Worm (Caenorhabditis elegans): ENCODE data around the gene R10E11.5.

R10E11.5 gene

ce11 chrIII:9752852-9753251 lies 36.6 kb downstream of the R10E11.5 start, which contains the start of gene ech-6:
TSS of gene ech-6 (minus strand) at chrIII:9752883.
- no peak for TF ChIP-seq B0310.2 (tag; optimal IDR thresholded peaks at IDR 0.05)

ce11 chrIII:9751074-9751473 lies 38.4 kb downstream of the R10E11.5 start, which contains the start of gene T05G5.5:
TSS of gene T05G5.5 (minus strand) at chrIII:9751432.
- TF ChIP-seq tra-4 (tag; optimal IDR thresholded peaks at IDR 0.05) (no peak), pes-1 (GFP tag; IDR thresholded peaks at IDR 0.05) (no peak), aly-1 (tag; optimal IDR thresholded peaks at IDR 0.05) (no peak), hmbx-1 (tag; optimal IDR thresholded peaks at IDR 0.05) (no peak), ets-7 (tag; optimal IDR thresholded peaks at IDR 0.05) (no peak), ceh-36 (tag; optimal IDR thresholded peaks at IDR 0.05) (no peak), sea-1 (GFP tag; conservative IDR thresholded peaks at IDR 0.05) (no peak), B0310.2 (tag; optimal IDR thresholded peaks at IDR 0.05) (no peak), flt-1 (GFP tag; IDR thresholded peaks at IDR 0.05) (no peak), ama-1 (optimal IDR thresholded peaks at IDR 0.05) (no peak), ceh-13 (GFP tag; optimal IDR thresholded peaks at IDR 0.05) (no peak), F13C5.2 (tag; optimal IDR thresholded peaks at IDR 0.05) (no peak), hmg-4 (GFP tag; optimal IDR thresholded peaks at IDR 0.05) (no peak), hnd-1 (tag; optimal IDR thresholded peaks at IDR 0.05) (no peak), tbx-37 (GFP tag; conservative IDR thresholded peaks at IDR 0.05) (no peak), scrt-1 (GFP tag; IDR thresholded peaks at IDR 0.05) (no peak), tbx-11 (GFP tag; IDR thresholded peaks at IDR 0.05) (no peak)

ce11 chrIII:9748694-9749093 lies 40.8 kb downstream of the R10E11.5 start, which contains the start of gene T05G5.4:
TSS of gene T05G5.4 (plus strand) at chrIII:9748934.
- no peak for TF ChIP-seq scrt-1 (GFP tag; IDR thresholded peaks at IDR 0.05)
- TF ChIP-seq ama-1 (optimal IDR thresholded peaks at IDR 0.05), result no peak
- TF ChIP-seq hmbx-1 (tag; optimal IDR thresholded peaks at IDR 0.05), result no peak
- TF ChIP-seq hnd-1 (tag; optimal IDR thresholded peaks at IDR 0.05), result no peak
- no peak for TF ChIP-seq B0310.2 (tag; optimal IDR thresholded peaks at IDR 0.05)
- no peak for TF ChIP-seq hmg-4 (GFP tag; optimal IDR thresholded peaks at IDR 0.05)
- no peak for TF ChIP-seq sea-1 (GFP tag; conservative IDR thresholded peaks at IDR 0.05)
- TF ChIP-seq pes-1 (GFP tag; IDR thresholded peaks at IDR 0.05), result no peak
- no peak for TF ChIP-seq tbx-11 (GFP tag; IDR thresholded peaks at IDR 0.05)
- no peak for TF ChIP-seq flt-1 (GFP tag; IDR thresholded peaks at IDR 0.05)
- no peak for TF ChIP-seq ceh-36 (tag; optimal IDR thresholded peaks at IDR 0.05)
- TF ChIP-seq tra-4 (tag; optimal IDR thresholded peaks at IDR 0.05), result no peak
- TF ChIP-seq aly-1 (tag; optimal IDR thresholded peaks at IDR 0.05), result no peak
- TF ChIP-seq tbx-37 (GFP tag; conservative IDR thresholded peaks at IDR 0.05), result no peak

ce11 chrIII:9747133-9747532 lies 42.3 kb downstream of the R10E11.5 start, which contains the start of the genes iff-1 and cdk-1:
TSS of gene iff-1 (minus strand) at chrIII:9747193.
TSS of gene cdk-1 (plus strand) at chrIII:9747472.
- no peak for TF ChIP-seq scrt-1 (GFP tag; IDR thresholded peaks at IDR 0.05)
- no peak for TF ChIP-seq ceh-36 (tag; optimal IDR thresholded peaks at IDR 0.05)
- no peak for TF ChIP-seq ceh-13 (GFP tag; optimal IDR thresholded peaks at IDR 0.05)
- peak; percentile 33 for TF ChIP-seq hmg-4 (GFP tag; optimal IDR thresholded peaks at IDR 0.05)

- TF ChIP-seq hnd-1 (tag; optimal IDR thresholded peaks at IDR 0.05) (no peak), tbx-11 (GFP tag; IDR thresholded peaks at IDR 0.05) (no peak), scrt-1 (GFP tag; IDR thresholded peaks at IDR 0.05) (no peak), F13C5.2 (tag; optimal IDR thresholded peaks at IDR 0.05) (no peak)
These were observed 42.8 kb downstream of the R10E11.5 start for ce11 chrIII:9746665-9747064.

ce11 chrIII:9745333-9745897 lies 44.0 kb downstream of the R10E11.5 start:
- no peak for TF ChIP-seq ceh-36 (tag; optimal IDR thresholded peaks at IDR 0.05)
- TF ChIP-seq pes-1 (GFP tag; IDR thresholded peaks at IDR 0.05), result no peak
- no peak for TF ChIP-seq tra-4 (tag; optimal IDR thresholded peaks at IDR 0.05)
- TF ChIP-seq F13C5.2 (tag; optimal IDR thresholded peaks at IDR 0.05), result no peak
- no peak for TF ChIP-seq scrt-1 (GFP tag; IDR thresholded peaks at IDR 0.05)
- TF ChIP-seq tbx-37 (GFP tag; conservative IDR thresholded peaks at IDR 0.05), result no peak
- no peak for TF ChIP-seq ets-7 (tag; optimal IDR thresholded peaks at IDR 0.05)
- no peak for TF ChIP-seq ceh-13 (GFP tag; optimal IDR thresholded peaks at IDR 0.05)
- no peak for TF ChIP-seq hmg-4 (GFP tag; optimal IDR thresholded peaks at IDR 0.05)
- TF ChIP-seq B0310.2 (tag; optimal IDR thresholded peaks at IDR 0.05), result no peak
- TF ChIP-seq flt-1 (GFP tag; IDR thresholded peaks at IDR 0.05), result no peak
- no peak for TF ChIP-seq hmbx-1 (tag; optimal IDR thresholded peaks at IDR 0.05)
- TF ChIP-seq ama-1 (optimal IDR thresholded peaks at IDR 0.05), result no peak
- TF ChIP-seq sea-1 (GFP tag; conservative IDR thresholded peaks at IDR 0.05), result no peak
- no peak for TF ChIP-seq tbx-11 (GFP tag; IDR thresholded peaks at IDR 0.05)
- no peak for TF ChIP-seq hnd-1 (tag; optimal IDR thresholded peaks at IDR 0.05)
- no peak for TF ChIP-seq aly-1 (tag; optimal IDR thresholded peaks at IDR 0.05)

ce11 chrIII:9744525-9744924 lies 44.9 kb downstream of the R10E11.5 start:
- TF ChIP-seq hmg-4 (GFP tag; optimal IDR thresholded peaks at IDR 0.05) (no peak), tra-4 (tag; optimal IDR thresholded peaks at IDR 0.05) (no peak), scrt-1 (GFP tag; IDR thresholded peaks at IDR 0.05) (no peak), hnd-1 (tag; optimal IDR thresholded peaks at IDR 0.05) (no peak), sea-1 (GFP tag; conservative IDR thresholded peaks at IDR 0.05) (no peak), tbx-37 (GFP tag; conservative IDR thresholded peaks at IDR 0.05) (no peak), F13C5.2 (tag; optimal IDR thresholded peaks at IDR 0.05) (no peak)

ce11 chrIII:9743239-9743638 lies 46.2 kb downstream of the R10E11.5 start, which contains the start of gene T05G5.1:
TSS of gene T05G5.1 (minus strand) at chrIII:9743339.
- TF ChIP-seq hnd-1 (tag; optimal IDR thresholded peaks at IDR 0.05), result no peak
- TF ChIP-seq ama-1 (optimal IDR thresholded peaks at IDR 0.05), result no peak
- TF ChIP-seq tra-4 (tag; optimal IDR thresholded peaks at IDR 0.05), result no peak
- TF ChIP-seq sea-1 (GFP tag; conservative IDR thresholded peaks at IDR 0.05), result no peak
- no peak for TF ChIP-seq scrt-1 (GFP tag; IDR thresholded peaks at IDR 0.05)
- TF ChIP-seq hmg-4 (GFP tag; optimal IDR thresholded peaks at IDR 0.05), result no peak
- TF ChIP-seq ets-7 (tag; optimal IDR thresholded peaks at IDR 0.05), result no peak
- TF ChIP-seq hmbx-1 (tag; optimal IDR thresholded peaks at IDR 0.05), result no peak
- no peak for TF ChIP-seq ceh-36 (tag; optimal IDR thresholded peaks at IDR 0.05)
- TF ChIP-seq aly-1 (tag; optimal IDR thresholded peaks at IDR 0.05), result no peak
- TF ChIP-seq B0310.2 (tag; optimal IDR thresholded peaks at IDR 0.05), result no peak
- TF ChIP-seq flt-1 (GFP tag; IDR thresholded peaks at IDR 0.05), result no peak
- TF ChIP-seq pes-1 (GFP tag; IDR thresholded peaks at IDR 0.05), result no peak

All from whole organism, early embryonic.